Worm (Caenorhabditis elegans) whole organism, late embryonic: ENCODE results near the gene F40A3.2.

Experiments used
- C08G9.2 ChIP-seq: sonication (generic microtip); optimal IDR thresholded peaks from 2 replicates; lab custom pipeline; 2016; ENCODE audit warnings: mild to moderate bottlenecking, missing genetic modification characterization, moderate library complexity, missing compliant biosample characterization
- K02D7.2 ChIP-seq: sonication (generic microtip); optimal IDR thresholded peaks from 2 replicates; lab custom pipeline; 2017; ENCODE audit warnings: mild to moderate bottlenecking, missing genetic modification characterization, missing compliant biosample characterization
- K09A11.1 ChIP-seq: sonication (generic microtip); optimal IDR thresholded peaks from 2 replicates; lab custom pipeline; 2017; ENCODE audit warnings: antibody characterized with exemption, mild to moderate bottlenecking, missing genetic modification characterization, missing compliant biosample characterization; ENCODE audit not compliant: insufficient read depth
- Y22D7AL.16 ChIP-seq: sonication (generic microtip); optimal IDR thresholded peaks from 2 replicates; lab custom pipeline; 2016; ENCODE audit warnings: missing genetic modification characterization, missing compliant biosample characterization
- ceh-18 ChIP-seq: sonication (generic microtip); optimal IDR thresholded peaks from 2 replicates; lab custom pipeline; 2016; ENCODE audit warnings: missing genetic modification characterization, missing compliant biosample characterization
- ceh-19 ChIP-seq: fragments of 200-800 bp; sonication (Bioruptor generic); optimal IDR thresholded peaks from 2 replicates; lab custom pipeline; 2018; ENCODE audit warnings: mild to moderate bottlenecking, missing genetic modification characterization, missing compliant biosample characterization
- ceh-22 ChIP-seq: sonication (generic microtip); optimal IDR thresholded peaks from 2 replicates; lab custom pipeline; 2017; ENCODE audit warnings: missing biosample characterization, missing genetic modification characterization
- ceh-24 ChIP-seq: sonication (generic microtip); optimal IDR thresholded peaks from 2 replicates; lab custom pipeline; 2016; ENCODE audit warnings: mild to moderate bottlenecking, missing genetic modification characterization, missing compliant biosample characterization
- ceh-30 ChIP-seq: fragments of 150-350 bp; optimal IDR thresholded peaks from 2 replicates; lab custom pipeline; 2014; ENCODE audit warnings: missing biosample characterization, missing genetic modification characterization
- ceh-31 ChIP-seq: sonication (generic microtip); optimal IDR thresholded peaks from 2 replicates; lab custom pipeline; 2016; ENCODE audit warnings: missing genetic modification characterization, missing compliant biosample characterization
- ceh-34 ChIP-seq: sonication (generic microtip); optimal IDR thresholded peaks from 2 replicates; lab custom pipeline; 2016; ENCODE audit warnings: mild to moderate bottlenecking, missing genetic modification characterization, missing compliant biosample characterization
- ceh-6 ChIP-seq: fragments of 200-800 bp; sonication (Bioruptor generic); optimal IDR thresholded peaks from 2 replicates; lab custom pipeline; 2018; ENCODE audit warnings: mild to moderate bottlenecking, missing genetic modification characterization, missing compliant biosample characterization
- dve-1 ChIP-seq: sonication (generic microtip); optimal IDR thresholded peaks from 2 replicates; lab custom pipeline; 2017; ENCODE audit warnings: antibody characterized with exemption, mild to moderate bottlenecking, missing genetic modification characterization, missing compliant biosample characterization
- elt-4 ChIP-seq: sonication (generic microtip); optimal IDR thresholded peaks from 2 replicates; lab custom pipeline; 2016; ENCODE audit warnings: missing genetic modification characterization, missing compliant biosample characterization
- eyg-1 ChIP-seq: sonication (generic microtip); optimal IDR thresholded peaks from 2 replicates; lab custom pipeline; 2016; ENCODE audit warnings: missing genotype, missing genetic modification characterization, missing compliant biosample characterization
- fax-1 ChIP-seq: sonication (generic microtip); optimal IDR thresholded peaks from 2 replicates; lab custom pipeline; 2016; ENCODE audit warnings: missing genotype, missing genetic modification characterization, missing compliant biosample characterization
- fkh-6 ChIP-seq: sonication (generic microtip); optimal IDR thresholded peaks from 2 replicates; lab custom pipeline; 2016; ENCODE audit warnings: missing genetic modification characterization, missing compliant biosample characterization
- hlh-15 ChIP-seq: sonication (generic microtip); optimal IDR thresholded peaks from 2 replicates; lab custom pipeline; 2016; ENCODE audit warnings: missing genetic modification characterization, missing compliant biosample characterization
- hlh-30 ChIP-seq: sonication (generic microtip); optimal IDR thresholded peaks from 2 replicates; lab custom pipeline; 2017; ENCODE audit warnings: antibody characterized with exemption, missing genetic modification characterization, missing compliant biosample characterization; ENCODE audit not compliant: insufficient read depth
- hlh-6 ChIP-seq: sonication (generic microtip); optimal IDR thresholded peaks from 2 replicates; lab custom pipeline; 2016; ENCODE audit warnings: missing genotype, missing genetic modification characterization, missing compliant biosample characterization
- hlh-8 ChIP-seq: sonication (generic microtip); optimal IDR thresholded peaks from 2 replicates; lab custom pipeline; 2016; ENCODE audit warnings: missing genotype, missing genetic modification characterization, missing compliant biosample characterization
- lim-6 ChIP-seq: sonication (generic microtip); optimal IDR thresholded peaks from 2 replicates; lab custom pipeline; 2016; ENCODE audit warnings: missing genetic modification characterization, missing compliant biosample characterization
- madf-2 ChIP-seq: sonication (generic microtip); optimal IDR thresholded peaks from 2 replicates; lab custom pipeline; 2017; ENCODE audit warnings: missing genetic modification characterization, missing compliant biosample characterization
- npax-4 ChIP-seq: sonication (generic microtip); optimal IDR thresholded peaks from 2 replicates; lab custom pipeline; 2016; ENCODE audit warnings: missing genetic modification characterization, missing compliant biosample characterization
- pag-3 ChIP-seq: sonication (generic microtip); optimal IDR thresholded peaks from 2 replicates; lab custom pipeline; 2016; ENCODE audit warnings: missing compliant biosample characterization, missing genetic modification characterization, borderline replicate concordance
- pat-9 ChIP-seq: fragments of 200-800 bp; sonication (Bioruptor generic); optimal IDR thresholded peaks from 2 replicates; lab custom pipeline; 2018; ENCODE audit warnings: mild to moderate bottlenecking, missing genetic modification characterization, moderate library complexity, missing compliant biosample characterization
- pax-1 ChIP-seq: fragments of 150-350 bp; optimal IDR thresholded peaks from 2 replicates; lab custom pipeline; 2014; ENCODE audit warnings: missing biosample characterization, missing genetic modification characterization
- pha-2 ChIP-seq: sonication (generic microtip); optimal IDR thresholded peaks from 2 replicates; lab custom pipeline; 2017; ENCODE audit warnings: mild to moderate bottlenecking, missing genetic modification characterization, missing compliant biosample characterization
- pha-4 ChIP-seq: fragments of 150-350 bp; optimal IDR thresholded peaks from 2 replicates; lab custom pipeline; 2018; ENCODE audit warnings: missing biosample characterization, missing genetic modification reagents, missing genetic modification characterization
- ref-2 ChIP-seq: sonication (generic microtip); optimal IDR thresholded peaks from 2 replicates; lab custom pipeline; 2016; ENCODE audit warnings: missing genetic modification characterization, missing compliant biosample characterization
- rnt-1 ChIP-seq: sonication (generic microtip); optimal IDR thresholded peaks from 2 replicates; lab custom pipeline; 2016; ENCODE audit warnings: missing genetic modification characterization, missing compliant biosample characterization
- sox-2 ChIP-seq: fragments of 200-800 bp; sonication (Bioruptor generic); IDR thresholded peaks from 2 replicates; pipeline ENCODE4 v1.3.6; 2022; ENCODE audit warnings: missing genetic modification reagents, missing genetic modification characterization, missing compliant biosample characterization
- syd-9 ChIP-seq: sonication (generic microtip); optimal IDR thresholded peaks from 2 replicates; lab custom pipeline; 2016; ENCODE audit warnings: mild to moderate bottlenecking, missing genetic modification characterization, moderate library complexity, missing compliant biosample characterization
- tbx-7 ChIP-seq: sonication (generic microtip); optimal IDR thresholded peaks from 2 replicates; lab custom pipeline; 2016; ENCODE audit warnings: missing genotype, missing genetic modification characterization, missing compliant biosample characterization
- ttx-3 ChIP-seq: sonication (generic microtip); optimal IDR thresholded peaks from 2 replicates; lab custom pipeline; 2016; ENCODE audit warnings: missing genetic modification reagents, missing genetic modification characterization, missing compliant biosample characterization
- unc-3 ChIP-seq, 2 experiments: fragments of 200-800 bp in 1 of 2; sonication (Bioruptor generic) in 1 of 2; sonication (generic microtip) in 1 of 2; conservative IDR thresholded peaks in 1 of 2; optimal IDR thresholded peaks in 1 of 2; 2 replicates each; pipeline versions ENCODE4 v1.3.6 to Lab custom; 2016 to 2022; ENCODE audit warnings: missing compliant biosample characterization in 2 of 2, missing genetic modification characterization in 2 of 2, missing genetic modification reagents in 1 of 2
- unc-42 ChIP-seq: sonication (generic microtip); optimal IDR thresholded peaks from 2 replicates; lab custom pipeline; 2016; ENCODE audit warnings: missing genotype, missing genetic modification characterization, missing compliant biosample characterization
- unc-86 ChIP-seq: sonication (generic microtip); optimal IDR thresholded peaks from 2 replicates; lab custom pipeline; 2016; ENCODE audit warnings: missing genetic modification characterization, missing compliant biosample characterization
- ztf-16 ChIP-seq: sonication (generic microtip); optimal IDR thresholded peaks from 2 replicates; lab custom pipeline; 2017; ENCODE audit warnings: missing genetic modification characterization, missing compliant biosample characterization

F40A3.2 gene

ce11 chrV:7893812-7894381, 15.2 kb downstream of the F40A3.2 start, which contains the start of gene F40A3.6:
Gene F40A3.6, minus strand, starts transcription at chrV:7893862.
- no peak for TF ChIP-seq fkh-6 (tag; lab: Kevin White, UChicago)
- TF ChIP-seq fax-1 (tag; lab: Kevin White, UChicago) = no peak
- TF ChIP-seq eyg-1 (tag; lab: Kevin White, UChicago) = no peak
- TF ChIP-seq pag-3 (tag; lab: Kevin White, UChicago) = no peak
- TF ChIP-seq unc-42 (tag; lab: Kevin White, UChicago) = no peak
- TF ChIP-seq unc-86 (tag; lab: Kevin White, UChicago) = no peak

- TF ChIP-seq ceh-24 (tag; lab: Kevin White, UChicago) = no peak
- TF ChIP-seq ceh-31 (tag; lab: Kevin White, UChicago) = no peak
- TF ChIP-seq K02D7.2 = no peak
- no peak for TF ChIP-seq npax-4 (tag; lab: Kevin White, UChicago)
- TF ChIP-seq hlh-30 = no peak
- TF ChIP-seq pha-4 (tag; lab: Kevin White, UChicago) = no peak
- no peak for TF ChIP-seq hlh-15 (tag; lab: Kevin White, UChicago)
- no peak for TF ChIP-seq ceh-22 (tag; lab: Kevin White, UChicago)
- TF ChIP-seq C08G9.2 (tag; lab: Kevin White, UChicago) = no peak
- TF ChIP-seq elt-4 (tag; lab: Kevin White, UChicago) = no peak
- no peak for TF ChIP-seq dve-1 (tag; lab: Kevin White, UChicago)
- no peak for TF ChIP-seq ceh-19 (GFP tag; lab: Kevin White, UChicago)
- no peak for TF ChIP-seq eyg-1 (tag; lab: Kevin White, UChicago)
- TF ChIP-seq syd-9 (tag; lab: Kevin White, UChicago) = no peak
- TF ChIP-seq pat-9 (tag; lab: Kevin White, UChicago) = no peak
These were observed 21.0 kb downstream of the F40A3.2 start, which contains the start of gene F40A3.7 for ce11 chrV:7899761-7900160. Gene F40A3.7, minus strand, starts transcription at chrV:7899861.

ce11 chrV:7901222-7901621, 22.5 kb downstream of the F40A3.2 start:
- TF ChIP-seq ceh-18 (no peak), unc-3 (GFP tag; conservative IDR thresholded peaks at IDR 0.05; lab: Robert Waterston, UW) (no peak), unc-3 (tag; optimal IDR thresholded peaks at IDR 0.05; lab: Kevin White, UChicago) (no peak), tbx-7 (tag; lab: Kevin White, UChicago) (no peak), fax-1 (tag; lab: Kevin White, UChicago) (no peak), rnt-1 (tag; lab: Kevin White, UChicago) (no peak), ceh-24 (tag; lab: Kevin White, UChicago) (no peak), lim-6 (tag; lab: Kevin White, UChicago) (no peak), K09A11.1 (tag; lab: Kevin White, UChicago) (no peak), ttx-3 (tag; lab: Kevin White, UChicago) (no peak), hlh-6 (tag; lab: Kevin White, UChicago) (no peak)

- TF ChIP-seq hlh-15 (tag; lab: Kevin White, UChicago) = no peak
- no peak for TF ChIP-seq pha-2 (tag; lab: Kevin White, UChicago)
- no peak for TF ChIP-seq ceh-24 (tag; lab: Kevin White, UChicago)
- no peak for TF ChIP-seq sox-2 (GFP tag; lab: Robert Waterston, UW)
- TF ChIP-seq hlh-8 (tag; lab: Kevin White, UChicago) = no peak
- TF ChIP-seq ceh-6 (GFP tag; lab: Kevin White, UChicago) = no peak
- TF ChIP-seq pax-1 = no peak
- no peak for TF ChIP-seq ref-2 (tag; lab: Kevin White, UChicago)
- TF ChIP-seq elt-4 (tag; lab: Kevin White, UChicago) = no peak
- no peak for TF ChIP-seq ztf-16
- no peak for TF ChIP-seq ceh-18
- TF ChIP-seq madf-2 (tag; lab: Kevin White, UChicago) = no peak
- no peak for TF ChIP-seq ceh-30
- no peak for TF ChIP-seq ceh-34 (tag; lab: Kevin White, UChicago)
- no peak for TF ChIP-seq Y22D7AL.16 (tag; lab: Kevin White, UChicago)
- no peak for TF ChIP-seq ceh-19 (GFP tag; lab: Kevin White, UChicago)
These were observed 25.7 kb downstream of the F40A3.2 start for ce11 chrV:7904389-7904788.
